ENCODE assay signal across 5 fruit fly cellular contexts in the genomic region with DNA sequence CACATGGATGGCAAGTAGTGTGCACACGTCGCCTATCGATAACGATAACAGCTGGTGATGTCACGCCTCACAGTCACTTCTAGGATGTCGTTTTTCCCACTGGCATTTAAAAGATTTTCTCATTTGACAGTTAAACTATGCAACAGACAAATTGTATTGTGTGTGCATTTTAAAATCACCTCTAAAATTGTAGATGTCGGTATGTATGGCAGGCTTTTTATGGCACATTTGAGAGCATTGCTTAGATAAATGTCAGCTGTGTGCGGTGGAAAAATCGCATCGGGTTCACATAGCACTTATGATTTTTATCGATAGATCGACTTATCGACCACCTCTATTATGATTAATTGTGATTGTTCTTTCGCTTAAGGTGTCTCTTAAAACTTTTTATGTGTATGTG.
TF ChIP-seq lines count a peak whose summit lies in the region.

ArgRS (minus strand) TSS at position 7 of the 400 bp plus-strand sequence.
CG8578 (plus strand) TSS at position 338 of the 400 bp plus-strand sequence.

- TF ChIP-seq CTCF in whole organism, embryonic (GFP tag; optimal IDR thresholded peaks at IDR 0.05; lab: Kevin White, UChicago): peak; percentile 39

TF ChIP-seq in whole organism, adult, 20 proteins besides CTCF, POLR2A, EP300 and RAD21:
- TF ChIP-seq CG12768 (GFP tag; optimal IDR thresholded peaks at IDR 0.05; lab: Kevin White, UChicago) (peak; percentile 11), CG1620 (GFP tag; optimal IDR thresholded peaks at IDR 0.05; lab: Kevin White, UChicago) (peak; percentile 73), cic (GFP tag; optimal IDR thresholded peaks at IDR 0.05; lab: Kevin White, UChicago) (peak; percentile 16), ovo (GFP tag; optimal IDR thresholded peaks at IDR 0.05; lab: Kevin White, UChicago) (no peak), CG14711 (tag; optimal IDR thresholded peaks at IDR 0.05; lab: Kevin White, UChicago) (peak; percentile 22), Crg-1 (GFP tag; optimal IDR thresholded peaks at IDR 0.05; lab: Kevin White, UChicago) (no peak), CG5204 (GFP tag; optimal IDR thresholded peaks at IDR 0.05; lab: Kevin White, UChicago) (no peak), toe (GFP tag; optimal IDR thresholded peaks at IDR 0.05; lab: Kevin White, UChicago) (peak; percentile 79), CG7101 (tag; optimal IDR thresholded peaks at IDR 0.05; lab: Kevin White, UChicago) (peak; percentile 51), bab1 (GFP tag; optimal IDR thresholded peaks at IDR 0.05; lab: Kevin White, UChicago) (peak; percentile 53), CG11617 (GFP tag; optimal IDR thresholded peaks at IDR 0.05; lab: Kevin White, UChicago) (peak; percentile 70), CG7045 (GFP tag; optimal IDR thresholded peaks at IDR 0.05; lab: Kevin White, UChicago) (no peak), pad (GFP tag; optimal IDR thresholded peaks at IDR 0.05; lab: Kevin White, UChicago) (peak; percentile 50), Mnt (GFP tag; optimal IDR thresholded peaks at IDR 0.05; lab: Kevin White, UChicago) (peak; percentile 88)

TF ChIP-seq in whole organism, embryonic, 481 proteins besides CTCF, POLR2A, EP300 and RAD21 (continues in another document):
- TF ChIP-seq Rfx (GFP tag; IDR thresholded peaks at IDR 0.05; lab: Robert Waterston, UW) (peak; percentile 83), CG4328 (GFP tag; optimal IDR thresholded peaks at IDR 0.05; lab: Kevin White, UChicago) (no peak), Usf (GFP tag; optimal IDR thresholded peaks at IDR 0.05; lab: Kevin White, UChicago) (no peak), CG4617 (GFP tag; optimal IDR thresholded peaks at IDR 0.05; lab: Kevin White, UChicago; ENCODE audit: borderline replicate concordance) (peak; percentile 26), wdn (GFP tag; IDR thresholded peaks at IDR 0.05; lab: Robert Waterston, UW) (0 out of 2 replicates have a peak, but pooled peaks have one; percentile 26), sd (tag; optimal IDR thresholded peaks at IDR 0.05; lab: Kevin White, UChicago) (no peak), CG3838 (GFP tag; optimal IDR thresholded peaks at IDR 0.05; lab: Kevin White, UChicago) (no peak), CG6272 (GFP tag; IDR thresholded peaks at IDR 0.05; lab: Robert Waterston, UW) (peak; percentile 69), CG7839 (tag; optimal IDR thresholded peaks at IDR 0.05; lab: Kevin White, UChicago) (peak; percentile 67), CG2875 (GFP tag; optimal IDR thresholded peaks at IDR 0.05; lab: Kevin White, UChicago) (no peak), Optix (GFP tag; IDR thresholded peaks at IDR 0.05; lab: Robert Waterston, UW) (0 out of 3 replicates have a peak, but pooled peaks have one; percentile 27), croc (GFP tag; conservative IDR thresholded peaks at IDR 0.05; lab: Robert Waterston, UW) (peak; percentile 40; the same call in 1 of the 3 replicates), Ada2b (GFP tag; IDR thresholded peaks at IDR 0.05; lab: Robert Waterston, UW) (no peak), CG30403 (GFP tag; optimal IDR thresholded peaks at IDR 0.05; lab: Kevin White, UChicago) (peak; percentile 46), mirr (GFP tag; optimal IDR thresholded peaks at IDR 0.05; lab: Kevin White, UChicago) (no peak), CG3407 (GFP tag; optimal IDR thresholded peaks at IDR 0.05; lab: Kevin White, UChicago) (no peak), CG11398 (GFP tag; optimal IDR thresholded peaks at IDR 0.05; lab: Kevin White, UChicago) (no peak)

TF ChIP-seq in whole organism, prepupa, 60 proteins besides CTCF, POLR2A, EP300 and RAD21 (continues in another document):
- TF ChIP-seq cyc (GFP tag; optimal IDR thresholded peaks at IDR 0.05; lab: Kevin White, UChicago) (peak; percentile 36), CG11294 (GFP tag; IDR thresholded peaks at IDR 0.05; lab: Robert Waterston, UW) (0 out of 2 replicates have a peak, but pooled peaks have one; percentile 33), achi (GFP tag; optimal IDR thresholded peaks at IDR 0.05; lab: Kevin White, UChicago) (no peak), net (GFP tag; optimal IDR thresholded peaks at IDR 0.05; lab: Kevin White, UChicago) (no peak), Lpt (GFP tag; optimal IDR thresholded peaks at IDR 0.05; lab: Kevin White, UChicago) (no peak), esn (GFP tag; optimal IDR thresholded peaks at IDR 0.05; lab: Kevin White, UChicago) (peak; percentile 43), Ets96B (tag; optimal IDR thresholded peaks at IDR 0.05; lab: Kevin White, UChicago) (no peak), Hr38 (GFP tag; optimal IDR thresholded peaks at IDR 0.05; lab: Kevin White, UChicago) (no peak), salr (GFP tag; optimal IDR thresholded peaks at IDR 0.05; lab: Kevin White, UChicago) (no peak), Hr39 (GFP tag; optimal IDR thresholded peaks at IDR 0.05; lab: Kevin White, UChicago) (peak; percentile 60), CG7368 (GFP tag; optimal IDR thresholded peaks at IDR 0.05; lab: Kevin White, UChicago) (no peak), Sox102F (GFP tag; optimal IDR thresholded peaks at IDR 0.05; lab: Kevin White, UChicago) (no peak), lz (GFP tag; optimal IDR thresholded peaks at IDR 0.05; lab: Kevin White, UChicago) (peak; percentile 74), ss (GFP tag; optimal IDR thresholded peaks at IDR 0.05; lab: Kevin White, UChicago) (peak in 1 of 2 experiments; percentile 67), Eip93F (GFP tag; optimal IDR thresholded peaks at IDR 0.05; lab: Kevin White, UChicago) (no peak), CG6854 (GFP tag; optimal IDR thresholded peaks at IDR 0.05; lab: Kevin White, UChicago) (no peak), CG6792 (GFP tag; optimal IDR thresholded peaks at IDR 0.05; lab: Kevin White, UChicago) (peak; percentile 20), dsx (GFP tag; optimal IDR thresholded peaks at IDR 0.05; lab: Kevin White, UChicago; ENCODE audit: poor library complexity, severe bottlenecking) (no peak), Smox (GFP tag; optimal IDR thresholded peaks at IDR 0.05; lab: Kevin White, UChicago) (no peak)

TF ChIP-seq in whole organism, pupa, 21 proteins besides CTCF, POLR2A, EP300 and RAD21:
- TF ChIP-seq CG4496 (GFP tag; IDR thresholded peaks at IDR 0.05; lab: Robert Waterston, UW): peak; percentile 82
- peak; percentile 47; the same call in 1 of the 2 replicates for TF ChIP-seq CG32121 (GFP tag; IDR thresholded peaks at IDR 0.05; lab: Robert Waterston, UW)
- peak; percentile 55 for TF ChIP-seq rn (GFP tag; IDR thresholded peaks at IDR 0.05; lab: Robert Waterston, UW)
- TF ChIP-seq Snoo (tag; optimal IDR thresholded peaks at IDR 0.05; lab: Kevin White, UChicago): peak; percentile 60
- TF ChIP-seq CG15710 (tag; optimal IDR thresholded peaks at IDR 0.05; lab: Kevin White, UChicago): peak; percentile 22
- no peak for TF ChIP-seq gl (tag; optimal IDR thresholded peaks at IDR 0.05; lab: Kevin White, UChicago)
- TF ChIP-seq CG8301 (tag; optimal IDR thresholded peaks at IDR 0.05; lab: Kevin White, UChicago): no peak
- no peak for TF ChIP-seq CG13204 (GFP tag; optimal IDR thresholded peaks at IDR 0.05; lab: Kevin White, UChicago)
- TF ChIP-seq CG9948 (tag; optimal IDR thresholded peaks at IDR 0.05; lab: Kevin White, UChicago): peak; percentile 3
- peak; percentile 52 for TF ChIP-seq Pif1B (GFP tag; optimal IDR thresholded peaks at IDR 0.05; lab: Kevin White, UChicago)

TF ChIP-seq in whole organism, wandering third instar larva, 38 proteins besides CTCF, POLR2A, EP300 and RAD21 (continues in another document):
- TF ChIP-seq foxo (GFP tag; optimal IDR thresholded peaks at IDR 0.05; lab: Kevin White, UChicago) (peak in 1 of 2 experiments; percentile 86), N (GFP tag; optimal IDR thresholded peaks at IDR 0.05; lab: Kevin White, UChicago) (peak; percentile 30), dmrt93B (GFP tag; optimal IDR thresholded peaks at IDR 0.05; lab: Kevin White, UChicago) (no peak), jim (GFP tag; optimal IDR thresholded peaks at IDR 0.05; lab: Kevin White, UChicago) (no peak), rgr (GFP tag; optimal IDR thresholded peaks at IDR 0.05; lab: Kevin White, UChicago) (peak; percentile 17), psq (GFP tag; optimal IDR thresholded peaks at IDR 0.05; lab: Kevin White, UChicago) (peak; percentile 36), ey (GFP tag; optimal IDR thresholded peaks at IDR 0.05; lab: Kevin White, UChicago) (peak; percentile 69), CG32264 (GFP tag; optimal IDR thresholded peaks at IDR 0.05; lab: Kevin White, UChicago) (no peak), CG9705 (GFP tag; optimal IDR thresholded peaks at IDR 0.05; lab: Kevin White, UChicago) (peak; percentile 21), woc (GFP tag; optimal IDR thresholded peaks at IDR 0.05; lab: Kevin White, UChicago) (peak; percentile 81), tai (GFP tag; optimal IDR thresholded peaks at IDR 0.05; lab: Kevin White, UChicago) (no peak), Myc (optimal IDR thresholded peaks at IDR 0.05; lab: Kevin White, UChicago) (peak; percentile 31), lola (GFP tag; optimal IDR thresholded peaks at IDR 0.05; lab: Kevin White, UChicago) (no peak), sv (GFP tag; optimal IDR thresholded peaks at IDR 0.05; lab: Kevin White, UChicago) (peak; percentile 46), Vsx2 (GFP tag; optimal IDR thresholded peaks at IDR 0.05; lab: Kevin White, UChicago; ENCODE audit: partially characterized antibody) (no peak), Hnf4 (GFP tag; optimal IDR thresholded peaks at IDR 0.05; lab: Kevin White, UChicago) (peak; percentile 52), Hr78 (GFP tag; optimal IDR thresholded peaks at IDR 0.05; lab: Kevin White, UChicago) (peak; percentile 51), OdsH (GFP tag; optimal IDR thresholded peaks at IDR 0.05; lab: Kevin White, UChicago) (no peak), Rel (GFP tag; optimal IDR thresholded peaks at IDR 0.05; lab: Kevin White, UChicago) (no peak), Rel (tag; optimal IDR thresholded peaks at IDR 0.05; lab: Kevin White, UChicago) (peak; percentile 19), CrebA (GFP tag; optimal IDR thresholded peaks at IDR 0.05; lab: Kevin White, UChicago; ENCODE audit: borderline replicate concordance) (no peak), pan (optimal IDR thresholded peaks at IDR 0.05; lab: Kevin White, UChicago) (no peak), dl (GFP tag; optimal IDR thresholded peaks at IDR 0.05; lab: Kevin White, UChicago; ENCODE audit: insufficient read depth in 1 of 2, partially characterized antibody in 2 of 2) (no peak), Abd-B (GFP tag; optimal IDR thresholded peaks at IDR 0.05; lab: Kevin White, UChicago) (no peak), h (GFP tag; optimal IDR thresholded peaks at IDR 0.05; lab: Kevin White, UChicago) (peak; percentile 54), dsf (GFP tag; optimal IDR thresholded peaks at IDR 0.05; lab: Kevin White, UChicago; ENCODE audit: borderline replicate concordance) (no peak), usp (GFP tag; optimal IDR thresholded peaks at IDR 0.05; lab: Kevin White, UChicago) (no peak), Dfd (GFP tag; optimal IDR thresholded peaks at IDR 0.05; lab: Kevin White, UChicago) (no peak), Mio (GFP tag; optimal IDR thresholded peaks at IDR 0.05; lab: Kevin White, UChicago) (no peak), brk (GFP tag; optimal IDR thresholded peaks at IDR 0.05; lab: Kevin White, UChicago) (no peak), HLH106 (tag; optimal IDR thresholded peaks at IDR 0.05; lab: Kevin White, UChicago) (peak; percentile 85)
